Fruit fly (Drosophila melanogaster) whole organism, adult: ENCODE measurements around the gene Akr1B.

Experiments used
- CG11617 ChIP-seq: fragments of 200-800 bp; sonication (Bioruptor generic); optimal IDR thresholded peaks from 2 replicates; lab custom pipeline; 2017; ENCODE audit warnings: mild to moderate bottlenecking, missing biosample characterization, missing genetic modification reagents, missing genetic modification characterization
- CG12768 ChIP-seq: fragments of 200-800 bp; sonication (Bioruptor generic); optimal IDR thresholded peaks from 2 replicates; lab custom pipeline; 2017; ENCODE audit warnings: missing biosample characterization, missing genetic modification characterization, mild to moderate bottlenecking, moderate library complexity, missing genetic modification reagents
- CG33017 ChIP-seq: fragments of 200-800 bp; sonication (Bioruptor generic); optimal IDR thresholded peaks from 2 replicates; lab custom pipeline; 2018; ENCODE audit warnings: missing biosample characterization, mild to moderate bottlenecking, missing genetic modification characterization, moderate library complexity
- CG5204 ChIP-seq: fragments of 200-800 bp; sonication (Bioruptor generic); optimal IDR thresholded peaks from 2 replicates; lab custom pipeline; 2016; ENCODE audit warnings: missing biosample characterization, missing genetic modification characterization
- CG7101 ChIP-seq: fragments of 200-800 bp; sonication (Bioruptor generic); optimal IDR thresholded peaks from 2 replicates; lab custom pipeline; 2018; ENCODE audit warnings: missing biosample characterization, mild to moderate bottlenecking, missing genetic modification characterization, moderate library complexity
- Clk ChIP-seq: fragments of 200-800 bp; sonication (Bioruptor generic); optimal IDR thresholded peaks from 2 replicates; lab custom pipeline; 2017; ENCODE audit warnings: missing biosample characterization, missing genetic modification characterization
- Hr96 ChIP-seq: fragments of 200-800 bp; sonication (Bioruptor generic); optimal IDR thresholded peaks from 2 replicates; lab custom pipeline; 2016; ENCODE audit warnings: missing biosample characterization, missing genetic modification characterization
- kay ChIP-seq: fragments of 200-800 bp; sonication (Bioruptor generic); peaks from one replicate; lab custom pipeline; 2016; ENCODE audit warnings: missing biosample characterization, missing genetic modification characterization, borderline replicate concordance
- pad ChIP-seq: fragments of 200-800 bp; sonication (Bioruptor generic); optimal IDR thresholded peaks from 3 replicates; lab custom pipeline; 2017; ENCODE audit warnings: missing biosample characterization, missing genetic modification characterization, mild to moderate bottlenecking, moderate library complexity, missing genetic modification reagents
- tj ChIP-seq: fragments of 200-800 bp; sonication (Bioruptor generic); optimal IDR thresholded peaks from 3 replicates; lab custom pipeline; 2017; ENCODE audit warnings: missing biosample characterization, mild to moderate bottlenecking, missing genetic modification characterization, moderate library complexity
- toe ChIP-seq: fragments of 200-800 bp; sonication (Bioruptor generic); optimal IDR thresholded peaks from 2 replicates; lab custom pipeline; 2016; ENCODE audit warnings: missing biosample characterization, missing genetic modification characterization

dm6 chr3L:11577395-11577794, 46.8 kb downstream of the Akr1B start, which contains the start of gene CG33271:
- no peak for TF ChIP-seq CG11617 (GFP tag; lab: Kevin White, UChicago)
- no peak for TF ChIP-seq toe (GFP tag; lab: Kevin White, UChicago)
- no peak for TF ChIP-seq Hr96 (GFP tag; lab: Kevin White, UChicago)
- no peak for TF ChIP-seq CG12768
- no peak for TF ChIP-seq CG5204
- TF ChIP-seq CG33017 (tag; lab: Kevin White, UChicago): no peak
- no peak for TF ChIP-seq CG7101 (tag; lab: Kevin White, UChicago)
- no peak for TF ChIP-seq kay (GFP tag; lab: Kevin White, UChicago)
- no peak for TF ChIP-seq pad (GFP tag; lab: Kevin White, UChicago)
- TF ChIP-seq tj: no peak
- TF ChIP-seq Clk: no peak
